Fruit fly (Drosophila melanogaster): Measurements from ENCODE around the gene CG15629.

Gene CG15629

dm6 chr2L:4812261-4813022 lies at the start of gene CG15629:
Gene CG15629 (plus strand): TSS chr2L:4813009.
- TF ChIP-seq insv (optimal IDR thresholded peaks at IDR 0.05) = no peak
- TF ChIP-seq Myc (optimal IDR thresholded peaks at IDR 0.05) = no peak
- TF ChIP-seq Sin3A (optimal IDR thresholded peaks at IDR 0.05) = no peak
- TF ChIP-seq h (optimal IDR thresholded peaks at IDR 0.05) = no peak
- no peak for TF ChIP-seq psq (optimal IDR thresholded peaks at IDR 0.05)
- no peak for TF ChIP-seq ttk (optimal IDR thresholded peaks at IDR 0.05)

DNA sequence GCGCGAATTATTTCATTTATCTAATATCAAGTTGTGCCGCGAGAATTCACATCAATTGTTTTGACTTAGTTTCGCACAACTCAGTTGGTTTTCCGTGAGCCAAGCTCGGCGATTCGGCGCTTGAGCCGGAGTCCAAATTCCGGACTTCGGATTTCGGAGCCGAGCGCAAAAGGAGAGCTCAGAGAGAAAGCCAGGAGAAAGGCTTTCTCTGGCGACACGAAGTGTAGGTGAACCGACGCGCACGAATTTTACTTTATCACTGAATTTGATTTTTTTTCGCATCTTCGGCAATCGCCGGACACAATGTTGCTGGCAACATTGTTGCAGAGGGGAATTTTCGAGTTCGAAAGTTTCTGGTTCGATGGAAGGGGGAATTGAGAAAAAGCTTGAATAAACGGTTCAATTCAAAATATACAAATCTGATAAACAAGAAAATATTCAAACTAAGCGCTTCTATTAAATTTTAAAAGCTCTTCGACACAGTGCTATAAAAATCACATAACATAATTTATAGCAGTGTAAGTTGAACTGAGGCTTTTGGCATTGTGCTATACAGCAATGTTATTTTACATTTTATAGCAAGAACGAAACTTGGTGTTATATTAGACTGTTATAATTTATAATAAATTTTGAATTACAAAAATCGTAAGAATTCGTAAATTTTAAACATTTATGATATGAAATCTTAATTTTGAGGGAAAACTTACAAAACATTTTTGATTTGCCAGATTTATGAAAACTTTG lies 18.9 kb upstream of the CG15629 start, which contains the start of gene fipi:
fipi (minus strand) TSS at position 265 of the 744 bp plus-strand sequence.
- no peak for TF ChIP-seq ttk (optimal IDR thresholded peaks at IDR 0.05)
- TF ChIP-seq psq (optimal IDR thresholded peaks at IDR 0.05) = no peak

dm6 chr2L:4794524-4794804 lies 18.3 kb upstream of the CG15629 start, which contains the start of gene CG3294:
Gene CG3294 (plus strand): TSS chr2L:4794549.
- TF ChIP-seq Sin3A (optimal IDR thresholded peaks at IDR 0.05) (no peak), insv (optimal IDR thresholded peaks at IDR 0.05) (no peak), ttk (optimal IDR thresholded peaks at IDR 0.05) (no peak), h (optimal IDR thresholded peaks at IDR 0.05) (no peak)

- TF ChIP-seq Sin3A (optimal IDR thresholded peaks at IDR 0.05) = no peak
- no peak for TF ChIP-seq insv (optimal IDR thresholded peaks at IDR 0.05)
- no peak for TF ChIP-seq ttk (optimal IDR thresholded peaks at IDR 0.05)
- TF ChIP-seq psq (optimal IDR thresholded peaks at IDR 0.05) = no peak
- no peak for TF ChIP-seq h (optimal IDR thresholded peaks at IDR 0.05)
- no peak for TF ChIP-seq Myc (optimal IDR thresholded peaks at IDR 0.05)
Observed at dm6 chr2L:4797643-4798042, 15.2 kb upstream of the CG15629 start.

DNA sequence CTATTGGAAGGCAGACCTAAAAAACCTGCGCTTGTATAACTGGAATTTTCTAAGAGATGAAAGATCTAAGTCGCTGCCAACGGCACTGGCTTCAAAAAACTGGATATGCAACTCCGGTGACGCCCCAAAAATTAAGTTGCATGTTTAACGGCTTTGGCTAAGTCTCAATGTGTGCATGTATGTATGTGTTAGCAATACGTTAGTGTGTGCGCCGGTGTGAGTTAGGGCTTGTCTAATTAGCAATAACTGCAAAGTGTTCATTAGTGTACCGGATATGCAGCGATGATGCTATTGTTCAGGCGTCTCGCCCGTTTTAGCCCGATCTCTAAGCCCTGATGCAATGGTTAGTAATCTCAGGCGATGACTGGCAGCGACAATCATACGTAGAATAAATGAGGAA lies 13.9 kb upstream of the CG15629 start:
- no peak for TF ChIP-seq Sin3A (optimal IDR thresholded peaks at IDR 0.05)

DNA sequence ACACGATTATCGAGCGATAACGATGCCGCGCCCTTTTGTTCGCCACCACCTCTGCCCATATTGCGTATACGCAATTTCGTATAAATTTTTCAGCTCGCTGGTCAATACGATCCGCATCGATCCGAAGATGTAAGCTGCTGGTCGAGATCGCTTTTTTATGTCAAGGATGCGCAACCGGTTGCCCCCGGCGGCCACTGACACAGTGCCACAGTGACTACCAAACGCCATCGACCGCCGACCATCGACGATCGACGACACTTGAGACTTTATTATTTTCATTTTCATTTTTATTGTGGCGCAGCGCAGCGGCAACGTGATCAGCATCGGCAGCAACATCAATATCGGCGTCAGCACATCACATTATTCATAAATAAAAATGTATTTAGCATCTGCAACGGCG lies 12.8 kb upstream of the CG15629 start:
- TF ChIP-seq Sin3A (optimal IDR thresholded peaks at IDR 0.05) (no peak), psq (optimal IDR thresholded peaks at IDR 0.05) (no peak), insv (optimal IDR thresholded peaks at IDR 0.05) (no peak), ttk (optimal IDR thresholded peaks at IDR 0.05) (no peak)

- TF ChIP-seq Myc (optimal IDR thresholded peaks at IDR 0.05) = no peak
- TF ChIP-seq ttk (optimal IDR thresholded peaks at IDR 0.05) = no peak
- TF ChIP-seq psq (optimal IDR thresholded peaks at IDR 0.05) = no peak
- no peak for TF ChIP-seq insv (optimal IDR thresholded peaks at IDR 0.05)
- TF ChIP-seq Sin3A (optimal IDR thresholded peaks at IDR 0.05) = no peak
- no peak for TF ChIP-seq h (optimal IDR thresholded peaks at IDR 0.05)
Observed at dm6 chr2L:4801705-4802216, 11.0 kb upstream of the CG15629 start, which contains the start of gene slf. Gene slf (minus strand): TSS chr2L:4801923.

DNA sequence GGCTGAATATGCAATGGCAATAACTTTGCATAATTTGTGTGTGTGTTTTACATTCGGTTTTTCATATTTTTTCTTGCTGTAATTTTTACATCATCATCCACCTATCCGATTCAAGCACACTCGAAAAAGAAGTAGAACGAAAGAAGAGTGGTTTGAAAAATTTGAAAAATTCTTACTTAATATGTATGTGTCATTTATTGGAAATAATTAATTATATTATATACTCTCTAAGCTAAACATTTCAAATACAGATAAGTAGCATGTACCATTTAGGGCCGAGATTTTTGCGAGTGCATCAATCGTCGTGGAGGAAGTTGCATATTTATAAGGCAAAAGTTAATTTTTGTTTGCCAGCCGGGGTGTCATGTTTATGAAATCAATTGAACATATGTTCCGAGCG lies 6.7 kb upstream of the CG15629 start:
- TF ChIP-seq Sin3A (optimal IDR thresholded peaks at IDR 0.05) (no peak), h (optimal IDR thresholded peaks at IDR 0.05) (no peak), insv (optimal IDR thresholded peaks at IDR 0.05) (no peak), Myc (optimal IDR thresholded peaks at IDR 0.05) (no peak), ttk (optimal IDR thresholded peaks at IDR 0.05) (no peak)

- TF ChIP-seq ttk (optimal IDR thresholded peaks at IDR 0.05) (no peak), Sin3A (optimal IDR thresholded peaks at IDR 0.05) (no peak), insv (optimal IDR thresholded peaks at IDR 0.05) (no peak), h (optimal IDR thresholded peaks at IDR 0.05) (no peak), Myc (optimal IDR thresholded peaks at IDR 0.05) (no peak), psq (optimal IDR thresholded peaks at IDR 0.05) (no peak)
Observed at dm6 chr2L:4807953-4808604, 4.7 kb upstream of the CG15629 start.

- no peak for TF ChIP-seq insv (optimal IDR thresholded peaks at IDR 0.05)
- no peak for TF ChIP-seq Myc (optimal IDR thresholded peaks at IDR 0.05)
- no peak for TF ChIP-seq ttk (optimal IDR thresholded peaks at IDR 0.05)
- no peak for TF ChIP-seq Sin3A (optimal IDR thresholded peaks at IDR 0.05)
- TF ChIP-seq psq (optimal IDR thresholded peaks at IDR 0.05) = no peak
- no peak for TF ChIP-seq h (optimal IDR thresholded peaks at IDR 0.05)
Observed at dm6 chr2L:4810044-4810609, 2.7 kb upstream of the CG15629 start.

DNA sequence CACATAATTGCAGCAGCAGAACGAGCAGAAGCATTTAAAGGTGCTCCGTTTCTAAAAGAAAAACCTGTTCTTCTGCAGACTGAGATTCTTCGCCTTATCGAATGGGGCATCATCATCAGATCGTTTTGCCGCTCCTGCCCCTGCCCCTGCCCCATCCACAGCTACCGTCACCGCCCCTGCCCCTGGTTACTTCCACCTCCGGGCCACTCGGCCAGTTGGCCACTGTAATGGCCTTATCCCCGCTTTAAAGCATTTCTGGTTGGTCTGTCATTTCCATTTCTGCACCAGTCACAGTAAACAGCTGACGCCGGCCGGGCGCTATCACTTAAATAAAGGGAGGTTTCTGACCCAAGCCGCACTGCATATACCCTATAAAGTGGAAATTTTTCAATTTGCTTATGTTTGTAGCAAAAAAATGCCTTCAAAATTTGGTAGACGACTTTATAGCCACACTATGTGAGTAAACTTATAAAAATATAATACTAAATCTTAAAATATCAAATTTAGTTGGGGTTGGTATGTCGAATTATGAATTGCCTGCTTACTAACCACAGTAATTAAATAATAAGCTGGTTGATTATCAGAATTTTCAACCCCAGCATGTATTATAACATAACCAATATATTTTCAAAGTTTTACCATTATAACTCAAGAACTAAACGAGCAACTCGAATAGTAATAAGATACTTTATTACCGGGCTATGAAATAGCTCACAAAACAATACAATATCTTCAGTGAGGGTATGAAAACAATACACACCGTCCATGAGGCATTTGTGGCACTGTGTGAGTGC lies 1.9 kb upstream of the CG15629 start:
- TF ChIP-seq insv (optimal IDR thresholded peaks at IDR 0.05) (no peak), Sin3A (optimal IDR thresholded peaks at IDR 0.05) (no peak), psq (optimal IDR thresholded peaks at IDR 0.05) (no peak), ttk (optimal IDR thresholded peaks at IDR 0.05) (no peak), Myc (optimal IDR thresholded peaks at IDR 0.05) (no peak), h (optimal IDR thresholded peaks at IDR 0.05) (no peak)

Measured in Kc167 (cell line).